Fruit fly (Drosophila melanogaster) Kc167 (cell line): ENCODE measurements around the gene CG14892.

Source experiments
- h ChIP-seq: fragments of >200 bp; optimal IDR thresholded peaks from 3 replicates; lab custom pipeline; 2018; ENCODE audit warnings: missing external identifiers
- psq ChIP-seq: fragments of >200 bp; optimal IDR thresholded peaks from 2 replicates; lab custom pipeline; 2017; ENCODE audit warnings: missing external identifiers
- ttk ChIP-seq: sonication (Bioruptor generic); optimal IDR thresholded peaks from 2 replicates; lab custom pipeline; 2017; ENCODE audit warnings: missing external identifiers

dm6 chr3R:16604715-16605114 lies 10.5 kb downstream of the CG14892 start, which contains the start of gene CG10345:
- no peak for TF ChIP-seq psq (lab: Kevin White, UChicago)
- no peak for TF ChIP-seq ttk (lab: Kevin White, UChicago)
- no peak for TF ChIP-seq h
